Fruit fly (Drosophila melanogaster): ENCODE measurements around the gene Cubn2.

Cubn2 gene

dm6 chr3L:11765695-11766232, 48.8 kb downstream of the Cubn2 start, which contains the start of gene loaf:
loaf (minus strand) TSS chr3L:11766182.
- TF ChIP-seq bab1 (GFP tag; optimal IDR thresholded peaks at IDR 0.05) (no peak), toe (GFP tag; optimal IDR thresholded peaks at IDR 0.05) (no peak), ovo (GFP tag; optimal IDR thresholded peaks at IDR 0.05) (no peak), cnc (optimal IDR thresholded peaks at IDR 0.05) (no peak), Clk (GFP tag; optimal IDR thresholded peaks at IDR 0.05) (no peak), Hr96 (GFP tag; optimal IDR thresholded peaks at IDR 0.05) (no peak), Mnt (GFP tag; optimal IDR thresholded peaks at IDR 0.05) (no peak), CG7045 (GFP tag; optimal IDR thresholded peaks at IDR 0.05) (no peak), CG7101 (tag; optimal IDR thresholded peaks at IDR 0.05) (no peak), CG33017 (tag; optimal IDR thresholded peaks at IDR 0.05) (no peak), CG1620 (GFP tag; optimal IDR thresholded peaks at IDR 0.05) (no peak)

dm6 chr3L:11764930-11765329, 49.6 kb downstream of the Cubn2 start:
- TF ChIP-seq CG7101 (tag; optimal IDR thresholded peaks at IDR 0.05) (no peak), Mnt (GFP tag; optimal IDR thresholded peaks at IDR 0.05) (no peak), CG1620 (GFP tag; optimal IDR thresholded peaks at IDR 0.05) (no peak), tj (GFP tag; optimal IDR thresholded peaks at IDR 0.05) (no peak)
